Worm (Caenorhabditis elegans) whole organism, young adult: ENCODE data around the gene C25H3.7.

Experiments used
- B0019.2 ChIP-seq: fragments of 200-800 bp; sonication (Bioruptor generic); conservative IDR thresholded peaks from 2 replicates; pipeline ENCODE4 v1.3.6; 2022; ENCODE audit warnings: missing genetic modification reagents, missing genetic modification characterization, missing compliant biosample characterization
- B0035.1 ChIP-seq: sonication (generic microtip); optimal IDR thresholded peaks from 2 replicates; lab custom pipeline; 2016; ENCODE audit warnings: missing genetic modification characterization, mild to moderate bottlenecking, missing compliant biosample characterization, missing genotype, missing genetic modification reagents
- F22D6.2 ChIP-seq: sonication (generic microtip); optimal IDR thresholded peaks from 2 replicates; lab custom pipeline; 2016; ENCODE audit warnings: mild to moderate bottlenecking, missing genetic modification characterization, missing compliant biosample characterization
- F37B4.10 ChIP-seq: fragments of 200-800 bp; sonication (Bioruptor generic); IDR thresholded peaks from 2 replicates; pipeline ENCODE4 v1.3.6; 2022; ENCODE audit warnings: missing genetic modification characterization, missing compliant biosample characterization
- F39B2.1 ChIP-seq: fragments of 200-800 bp; sonication (Bioruptor generic); IDR thresholded peaks from 2 replicates; pipeline ENCODE4 v1.3.6; 2022; ENCODE audit warnings: missing genetic modification reagents, missing genetic modification characterization, missing compliant biosample characterization
- F49E8.2 ChIP-seq: sonication (generic microtip); optimal IDR thresholded peaks from 3 replicates; lab custom pipeline; 2017; ENCODE audit warnings: missing genetic modification characterization, mild to moderate bottlenecking, missing compliant biosample characterization, antibody characterized with exemption, moderate library complexity; ENCODE audit not compliant: insufficient read depth
- F52B5.7 ChIP-seq: sonication (generic microtip); optimal IDR thresholded peaks from 2 replicates; lab custom pipeline; 2016; ENCODE audit warnings: mild to moderate bottlenecking, missing genetic modification characterization, missing compliant biosample characterization
- K11D2.4 ChIP-seq: fragments of 200-800 bp; sonication (Bioruptor generic); IDR thresholded peaks from 2 replicates; pipeline ENCODE4 v1.3.6; 2022; ENCODE audit warnings: missing genetic modification reagents, missing genetic modification characterization, missing compliant biosample characterization
- T07F8.4 ChIP-seq: sonication (generic microtip); optimal IDR thresholded peaks from 2 replicates; lab custom pipeline; 2016; ENCODE audit warnings: mild to moderate bottlenecking, missing genetic modification characterization, moderate library complexity, missing compliant biosample characterization
- T26A5.8 ChIP-seq: sonication (generic microtip); optimal IDR thresholded peaks from 2 replicates; lab custom pipeline; 2016; ENCODE audit warnings: missing genetic modification characterization, missing compliant biosample characterization
- Y53F4B.3 ChIP-seq: fragments of 200-800 bp; sonication (Bioruptor generic); IDR thresholded peaks from 2 replicates; pipeline ENCODE4 v1.3.6; 2022; ENCODE audit warnings: missing genetic modification reagents, missing genetic modification characterization, missing compliant biosample characterization
- Y95B8A.8 ChIP-seq: fragments of 200-800 bp; sonication (Bioruptor generic); IDR thresholded peaks from 2 replicates; pipeline ENCODE4 v1.3.6; 2022; ENCODE audit warnings: missing genetic modification reagents, missing genetic modification characterization, missing compliant biosample characterization
- ama-1 ChIP-seq, 3 experiments: fragments of 150-350 bp in 1 of 3; sonication (generic microtip) in 2 of 3; optimal IDR thresholded peaks; 2 replicates each; lab custom pipeline; 2014 to 2018; ENCODE audit warnings: missing biosample characterization in 2 of 3, missing genetic modification characterization in 2 of 3, missing genetic modification reagents in 2 of 3
- aptf-2 ChIP-seq: fragments of 200-800 bp; sonication (Bioruptor generic); conservative IDR thresholded peaks from 2 replicates; pipeline ENCODE4 v1.3.6; 2022; ENCODE audit warnings: missing genetic modification reagents, missing genetic modification characterization, missing compliant biosample characterization
- aptf-3 ChIP-seq: fragments of 200-800 bp; sonication (Bioruptor generic); IDR thresholded peaks from 2 replicates; pipeline ENCODE4 v1.3.6; 2022; ENCODE audit warnings: missing genetic modification characterization, missing compliant biosample characterization
- attf-3 ChIP-seq: fragments of 200-800 bp; sonication (Bioruptor generic); conservative IDR thresholded peaks from 2 replicates; pipeline ENCODE4 v1.3.6; 2022; ENCODE audit warnings: missing genetic modification reagents, missing genetic modification characterization, missing compliant biosample characterization
- attf-5 ChIP-seq: fragments of 200-800 bp; sonication (Bioruptor generic); optimal IDR thresholded peaks from 2 replicates; lab custom pipeline; 2018; ENCODE audit warnings: mild to moderate bottlenecking, missing genetic modification characterization, missing compliant biosample characterization
- ccch-3 ChIP-seq: fragments of 200-800 bp; sonication (Bioruptor generic); optimal IDR thresholded peaks from 2 replicates; lab custom pipeline; 2018; ENCODE audit warnings: mild to moderate bottlenecking, missing genetic modification characterization, missing compliant biosample characterization
- cebp-2 ChIP-seq: fragments of 200-800 bp; sonication (Bioruptor generic); IDR thresholded peaks from 2 replicates; pipeline ENCODE4 v1.3.6; 2022; ENCODE audit warnings: missing genetic modification characterization, missing compliant biosample characterization
- ceh-100 ChIP-seq: fragments of 200-800 bp; sonication (Bioruptor generic); IDR thresholded peaks from 2 replicates; pipeline ENCODE4 v1.3.6; 2022; ENCODE audit warnings: missing genetic modification reagents, missing genetic modification characterization, missing compliant biosample characterization
- ceh-40 ChIP-seq: fragments of 200-800 bp; sonication (Bioruptor generic); IDR thresholded peaks from 2 replicates; pipeline ENCODE4 v1.3.6; 2022; ENCODE audit warnings: missing genetic modification characterization, missing compliant biosample characterization
- ceh-91 ChIP-seq: fragments of 200-800 bp; sonication (Bioruptor generic); IDR thresholded peaks from 2 replicates; pipeline ENCODE4 v1.3.6; 2022; ENCODE audit warnings: missing genetic modification reagents, missing genetic modification characterization, missing compliant biosample characterization
- die-1 ChIP-seq: sonication (generic microtip); optimal IDR thresholded peaks from 2 replicates; lab custom pipeline; 2016; ENCODE audit warnings: missing genotype, mild to moderate bottlenecking, missing genetic modification characterization, missing compliant biosample characterization
- dox-1 ChIP-seq: fragments of 200-800 bp; sonication (Bioruptor generic); IDR thresholded peaks from 2 replicates; pipeline ENCODE4 v1.3.6; 2022; ENCODE audit warnings: missing genetic modification reagents, missing genetic modification characterization, missing compliant biosample characterization
- dpl-1 ChIP-seq: fragments of 150-350 bp; optimal IDR thresholded peaks from 2 replicates; lab custom pipeline; 2014; ENCODE audit warnings: missing biosample characterization, missing genetic modification reagents, missing genetic modification characterization
- egrh-3 ChIP-seq: fragments of 200-800 bp; sonication (Bioruptor generic); IDR thresholded peaks from 2 replicates; pipeline ENCODE4 v1.3.6; 2022; ENCODE audit warnings: missing genetic modification reagents, missing genetic modification characterization, missing compliant biosample characterization
- fkh-3 ChIP-seq: sonication (generic microtip); optimal IDR thresholded peaks from 2 replicates; lab custom pipeline; 2016; ENCODE audit warnings: mild to moderate bottlenecking, missing genetic modification characterization, missing compliant biosample characterization
- gei-17 ChIP-seq: fragments of 200-800 bp; sonication (Bioruptor generic); optimal IDR thresholded peaks from 2 replicates; lab custom pipeline; 2018; ENCODE audit warnings: mild to moderate bottlenecking, missing genetic modification characterization, missing compliant biosample characterization
- him-1 ChIP-seq: sonication (generic microtip); optimal IDR thresholded peaks from 2 replicates; lab custom pipeline; 2016; ENCODE audit warnings: missing genotype, missing genetic modification reagents, missing genetic modification characterization, missing compliant biosample characterization
- hlh-12 ChIP-seq: sonication (generic microtip); optimal IDR thresholded peaks from 2 replicates; lab custom pipeline; 2016; ENCODE audit warnings: missing genetic modification characterization, missing compliant biosample characterization
- hlh-26 ChIP-seq: fragments of 200-800 bp; sonication (Bioruptor generic); conservative IDR thresholded peaks from 2 replicates; pipeline ENCODE4 v1.3.6; 2022; ENCODE audit warnings: missing genetic modification reagents, missing genetic modification characterization, missing compliant biosample characterization
- let-607 ChIP-seq, 2 experiments: fragments of 200-800 bp in 1 of 2; sonication (Bioruptor generic) in 1 of 2; sonication (generic microtip) in 1 of 2; optimal IDR thresholded peaks; 2 replicates each; lab custom pipeline; 2016 to 2018; ENCODE audit warnings: mild to moderate bottlenecking in 2 of 2, missing compliant biosample characterization in 2 of 2, missing genetic modification characterization in 2 of 2, moderate library complexity in 2 of 2, missing genotype in 1 of 2
- lin-40 ChIP-seq: sonication (generic microtip); optimal IDR thresholded peaks from 2 replicates; lab custom pipeline; 2016; ENCODE audit warnings: missing genetic modification characterization, mild to moderate bottlenecking, missing compliant biosample characterization, missing genotype, missing genetic modification reagents
- lsl-1 ChIP-seq: fragments of 200-800 bp; sonication (Bioruptor generic); optimal IDR thresholded peaks from 2 replicates; lab custom pipeline; 2018; ENCODE audit warnings: mild to moderate bottlenecking, missing genetic modification characterization, moderate library complexity, missing compliant biosample characterization
- lsy-27 ChIP-seq: sonication (generic microtip); optimal IDR thresholded peaks from 2 replicates; lab custom pipeline; 2017; ENCODE audit warnings: missing genetic modification characterization, mild to moderate bottlenecking, missing compliant biosample characterization, antibody characterized with exemption, missing genotype, borderline replicate concordance; ENCODE audit not compliant: insufficient read depth
- mes-4 ChIP-seq: sonication (generic microtip); optimal IDR thresholded peaks from 2 replicates; lab custom pipeline; 2016; ENCODE audit warnings: missing genotype, missing genetic modification characterization, missing compliant biosample characterization
- rec-8 ChIP-seq, 2 experiments: sonication (generic microtip); optimal IDR thresholded peaks; 2 replicates each; lab custom pipeline; 2016; ENCODE audit warnings: mild to moderate bottlenecking in 2 of 2, missing genetic modification characterization in 2 of 2, missing genetic modification reagents in 2 of 2, missing genotype in 2 of 2, missing biosample characterization in 1 of 2, missing compliant biosample characterization in 1 of 2, moderate library complexity in 1 of 2
- rpc-1 ChIP-seq, 2 experiments: fragments of 150-350 bp in 1 of 2; sonication (generic microtip) in 1 of 2; optimal IDR thresholded peaks; 2 replicates each; lab custom pipeline; 2014 to 2018; ENCODE audit warnings: missing biosample characterization in 1 of 2, missing genetic modification characterization in 1 of 2, missing genetic modification reagents in 1 of 2, missing genotype in 1 of 2
- sdz-38 ChIP-seq: sonication (generic microtip); optimal IDR thresholded peaks from 2 replicates; lab custom pipeline; 2016; ENCODE audit warnings: missing genotype, missing genetic modification characterization, missing compliant biosample characterization
- snpc-3.4 ChIP-seq: sonication (generic microtip); optimal IDR thresholded peaks from 2 replicates; lab custom pipeline; 2017; ENCODE audit warnings: missing genetic modification characterization, mild to moderate bottlenecking, missing compliant biosample characterization, antibody characterized with exemption, moderate library complexity, missing genotype, missing genetic modification reagents
- tbp1 ChIP-seq: fragments of 200-800 bp; sonication (Bioruptor generic); optimal IDR thresholded peaks from 2 replicates; lab custom pipeline; 2018; ENCODE audit warnings: mild to moderate bottlenecking, missing genetic modification characterization, missing compliant biosample characterization
- tlf-1 ChIP-seq: fragments of 200-800 bp; sonication (Bioruptor generic); optimal IDR thresholded peaks from 2 replicates; lab custom pipeline; 2018; ENCODE audit warnings: mild to moderate bottlenecking, missing genetic modification characterization, missing compliant biosample characterization
- zfh-2 ChIP-seq: fragments of 200-800 bp; sonication (Bioruptor generic); conservative IDR thresholded peaks from 2 replicates; pipeline ENCODE4 v1.3.6; 2022; ENCODE audit warnings: missing genetic modification reagents, missing genetic modification characterization, missing compliant biosample characterization
- zim-3 ChIP-seq: sonication (generic microtip); optimal IDR thresholded peaks from 2 replicates; lab custom pipeline; 2017; ENCODE audit warnings: mild to moderate bottlenecking, missing genetic modification characterization, moderate library complexity, missing compliant biosample characterization
- ztf-18 ChIP-seq: sonication (generic microtip); optimal IDR thresholded peaks from 2 replicates; lab custom pipeline; 2016; ENCODE audit warnings: missing genotype, mild to moderate bottlenecking, missing genetic modification characterization, missing compliant biosample characterization
- ztf-3 ChIP-seq: fragments of 200-800 bp; sonication (Bioruptor generic); optimal IDR thresholded peaks from 2 replicates; lab custom pipeline; 2018; ENCODE audit warnings: mild to moderate bottlenecking, missing genetic modification characterization, missing compliant biosample characterization
- ztf-6 ChIP-seq: fragments of 200-800 bp; sonication (Bioruptor generic); IDR thresholded peaks from 2 replicates; pipeline ENCODE4 v1.3.6; 2022; ENCODE audit warnings: missing genetic modification reagents, missing genetic modification characterization, missing compliant biosample characterization

The C25H3.7 gene

ce11 chrII:5701485-5701884, 32.8 kb upstream of the C25H3.7 start (continued):
- TF ChIP-seq ceh-100 (GFP tag; lab: Robert Waterston, UW) (no peak), sdz-38 (tag; lab: Kevin White, UChicago) (no peak), F52B5.7 (no peak), ztf-18 (tag; lab: Kevin White, UChicago) (no peak), hlh-12 (tag; lab: Kevin White, UChicago) (no peak), egrh-3 (no peak), aptf-3 (GFP tag; lab: Robert Waterston, UW) (no peak), T26A5.8 (tag; lab: Kevin White, UChicago) (no peak), gei-17 (GFP tag; lab: Kevin White, UChicago) (no peak), F49E8.2 (peak; percentile 64), attf-5 (no peak), let-607 (tag; optimal IDR thresholded peaks at IDR 0.05; lab: Kevin White, UChicago) (no peak), F37B4.10 (GFP tag; lab: Robert Waterston, UW) (no peak), F39B2.1 (GFP tag; lab: Robert Waterston, UW) (no peak), T07F8.4 (tag; lab: Kevin White, UChicago) (no peak), ceh-91 (no peak), dox-1 (peak; percentile 68), Y95B8A.8 (GFP tag; lab: Robert Waterston, UW) (no peak), mes-4 (no peak), him-1 (tag; lab: Kevin White, UChicago) (peak; percentile 88), ama-1 (optimal IDR thresholded peaks at IDR 0.05; lab: Kevin White, UChicago) (peak; percentile 86), ama-1 (GFP tag; optimal IDR thresholded peaks at IDR 0.05; lab: Kevin White, UChicago) (no peak), K11D2.4 (GFP tag; lab: Robert Waterston, UW) (no peak), ccch-3 (GFP tag; lab: Kevin White, UChicago) (no peak), ztf-3 (GFP tag; lab: Kevin White, UChicago) (no peak), dpl-1 (GFP tag; lab: Kevin White, UChicago) (no peak), rec-8 (tag; optimal IDR thresholded peaks at IDR 0.05; lab: Kevin White, UChicago) (peak in 1 of 2 experiments; percentile 3), ceh-40 (GFP tag; lab: Robert Waterston, UW) (no peak), snpc-3.4 (peak; percentile 92), tbp1 (GFP tag; lab: Kevin White, UChicago) (peak; percentile 78)

ce11 chrII:5698869-5699268, 30.1 kb upstream of the C25H3.7 start, which contains the start of the genes C25H3.10 and C25H3.1:
C25H3.10 (minus strand) TSS chrII:5698969.
C25H3.1 (plus strand) TSS chrII:5699071.
- no peak for TF ChIP-seq fkh-3 (tag; lab: Kevin White, UChicago)
- no peak for TF ChIP-seq F22D6.2 (tag; lab: Kevin White, UChicago)
- no peak for TF ChIP-seq lsl-1
- no peak for TF ChIP-seq die-1 (tag; lab: Kevin White, UChicago)
- no peak for TF ChIP-seq lsy-27
- TF ChIP-seq lin-40 (tag; lab: Kevin White, UChicago) = no peak
- no peak for TF ChIP-seq zfh-2 (GFP tag; lab: Robert Waterston, UW)
- TF ChIP-seq hlh-26 (GFP tag; lab: Robert Waterston, UW) = no peak
- no peak for TF ChIP-seq attf-3
- TF ChIP-seq ztf-6 (GFP tag; lab: Robert Waterston, UW) = no peak
- no peak for TF ChIP-seq Y53F4B.3 (GFP tag; lab: Robert Waterston, UW)
- TF ChIP-seq tlf-1 (GFP tag; lab: Kevin White, UChicago) = no peak
- TF ChIP-seq F49E8.2 = no peak
- no peak for TF ChIP-seq aptf-2 (GFP tag; lab: Robert Waterston, UW)
- no peak for TF ChIP-seq rpc-1 (optimal IDR thresholded peaks at IDR 0.05; lab: Kevin White, UChicago)
- no peak for TF ChIP-seq rpc-1 (tag; optimal IDR thresholded peaks at IDR 0.05; lab: Kevin White, UChicago)
- no peak for TF ChIP-seq zim-3 (tag; lab: Kevin White, UChicago)
- no peak for TF ChIP-seq hlh-12 (tag; lab: Kevin White, UChicago)
- no peak for TF ChIP-seq B0019.2 (GFP tag; lab: Robert Waterston, UW)
- TF ChIP-seq B0035.1 = no peak
- TF ChIP-seq cebp-2 (GFP tag; lab: Robert Waterston, UW) = no peak
